Fruit fly (Drosophila melanogaster): ENCODE results near the gene RunxA.

Gene RunxA

dm6 chrX:20646223-20646622 is 22.6 kb upstream of the RunxA start:
- TF ChIP-seq ey (GFP tag; optimal IDR thresholded peaks at IDR 0.05), result no peak
- TF ChIP-seq psq (GFP tag; optimal IDR thresholded peaks at IDR 0.05), result no peak
- TF ChIP-seq rgr (GFP tag; optimal IDR thresholded peaks at IDR 0.05), result no peak
- no peak for TF ChIP-seq lola (GFP tag; optimal IDR thresholded peaks at IDR 0.05)
- peak; percentile 86 for TF ChIP-seq Dfd (GFP tag; optimal IDR thresholded peaks at IDR 0.05)

- TF ChIP-seq ey (GFP tag; optimal IDR thresholded peaks at IDR 0.05) (no peak), sage (GFP tag; optimal IDR thresholded peaks at IDR 0.05) (no peak), Hr83 (GFP tag; optimal IDR thresholded peaks at IDR 0.05; ENCODE audit: poor library complexity, severe bottlenecking) (no peak), dmrt93B (GFP tag; optimal IDR thresholded peaks at IDR 0.05) (no peak), CG9705 (GFP tag; optimal IDR thresholded peaks at IDR 0.05) (no peak)
These were observed 20.4 kb upstream of the RunxA start for dm6 chrX:20643964-20644363.

dm6 chrX:20643385-20643784 is 19.8 kb upstream of the RunxA start:
- no peak for TF ChIP-seq Dif (GFP tag; optimal IDR thresholded peaks at IDR 0.05; ENCODE audit: partially characterized antibody)

dm6 chrX:20638054-20638453 is 14.5 kb upstream of the RunxA start:
- TF ChIP-seq Hnf4 (GFP tag; optimal IDR thresholded peaks at IDR 0.05) (no peak), tai (GFP tag; optimal IDR thresholded peaks at IDR 0.05) (no peak), br (GFP tag; optimal IDR thresholded peaks at IDR 0.05) (no peak), Hr78 (GFP tag; optimal IDR thresholded peaks at IDR 0.05) (no peak), fru (GFP tag; optimal IDR thresholded peaks at IDR 0.05) (no peak), OdsH (GFP tag; optimal IDR thresholded peaks at IDR 0.05) (no peak), Rel (GFP tag; optimal IDR thresholded peaks at IDR 0.05) (no peak), Rel (tag; optimal IDR thresholded peaks at IDR 0.05) (no peak)

DNA sequence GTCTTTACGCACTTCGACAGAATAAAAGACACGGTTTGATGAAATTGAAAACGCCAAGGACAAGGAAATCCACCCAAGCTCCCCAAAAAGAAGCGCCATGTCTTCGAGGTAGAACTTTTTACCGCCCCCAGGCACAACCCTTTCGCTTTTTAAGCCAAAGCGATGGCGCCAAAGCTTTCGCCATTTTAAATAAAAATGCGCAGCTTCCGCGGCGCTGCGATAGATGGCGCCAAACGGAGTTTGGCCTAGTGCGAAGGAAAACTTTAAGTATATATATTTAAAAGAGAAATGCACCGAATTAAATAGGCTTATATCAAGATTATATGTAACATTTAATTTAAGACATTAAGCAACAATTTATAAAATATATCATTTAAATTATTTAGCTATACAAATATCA is 13.2 kb upstream of the RunxA start:
- TF ChIP-seq Hr83 (GFP tag; optimal IDR thresholded peaks at IDR 0.05; ENCODE audit: poor library complexity, severe bottlenecking), result no peak
- no peak for TF ChIP-seq HLH106 (tag; optimal IDR thresholded peaks at IDR 0.05)
- no peak for TF ChIP-seq Rel (GFP tag; optimal IDR thresholded peaks at IDR 0.05)
- TF ChIP-seq Rel (tag; optimal IDR thresholded peaks at IDR 0.05), result no peak
- no peak for TF ChIP-seq br (GFP tag; optimal IDR thresholded peaks at IDR 0.05)
- no peak for TF ChIP-seq Dfd (GFP tag; optimal IDR thresholded peaks at IDR 0.05)
- no peak for TF ChIP-seq OdsH (GFP tag; optimal IDR thresholded peaks at IDR 0.05)
- TF ChIP-seq N (GFP tag; optimal IDR thresholded peaks at IDR 0.05), result no peak
- no peak for TF ChIP-seq brk (GFP tag; optimal IDR thresholded peaks at IDR 0.05)
- no peak for TF ChIP-seq Myc (optimal IDR thresholded peaks at IDR 0.05)
- no peak for TF ChIP-seq Jra (GFP tag; optimal IDR thresholded peaks at IDR 0.05)

DNA sequence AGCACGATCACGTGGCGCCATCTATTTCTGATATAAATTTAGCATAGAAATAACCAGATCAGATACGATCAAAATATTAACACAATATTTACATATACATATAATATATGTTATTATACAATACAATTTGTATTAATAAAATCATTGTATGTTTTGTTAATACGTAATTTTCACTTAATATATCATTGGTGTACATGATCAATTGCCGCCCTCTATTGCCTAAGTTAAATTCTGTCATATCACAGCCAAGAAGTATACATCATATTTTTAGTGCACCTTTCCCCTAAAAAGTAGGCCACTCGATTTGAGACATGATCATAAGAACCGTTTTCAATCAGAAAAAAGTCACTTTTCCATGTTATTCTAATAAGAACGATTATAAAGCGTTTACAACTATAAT is 8.5 kb upstream of the RunxA start:
- TF ChIP-seq h (GFP tag; optimal IDR thresholded peaks at IDR 0.05) (no peak), Myc (optimal IDR thresholded peaks at IDR 0.05) (peak; percentile 41)

DNA sequence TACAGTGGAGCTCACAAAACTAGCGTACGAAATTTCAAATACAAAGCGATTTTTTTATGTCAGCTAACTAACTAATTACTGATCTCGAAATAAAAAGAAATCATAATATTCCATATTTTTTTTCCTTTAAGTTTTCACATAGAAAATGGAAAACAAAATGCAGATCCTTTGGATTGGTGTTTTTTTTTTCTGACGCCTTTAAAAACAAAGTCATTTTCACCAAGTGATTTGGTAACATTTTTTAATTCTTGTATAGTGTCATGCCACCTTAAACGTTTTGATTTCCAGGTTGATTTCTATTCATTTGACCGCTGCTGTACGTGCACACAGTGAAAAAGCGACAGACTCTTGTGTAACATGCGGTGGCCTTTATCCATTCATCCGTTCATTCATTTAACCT is 7.6 kb upstream of the RunxA start:
- no peak for TF ChIP-seq tai (GFP tag; optimal IDR thresholded peaks at IDR 0.05)
- TF ChIP-seq dsf (GFP tag; optimal IDR thresholded peaks at IDR 0.05; ENCODE audit: borderline replicate concordance), result no peak
- TF ChIP-seq N (GFP tag; optimal IDR thresholded peaks at IDR 0.05), result no peak
- TF ChIP-seq pan (optimal IDR thresholded peaks at IDR 0.05), result no peak
- TF ChIP-seq Hr83 (GFP tag; optimal IDR thresholded peaks at IDR 0.05; ENCODE audit: poor library complexity, severe bottlenecking), result no peak
- no peak for TF ChIP-seq Hr78 (GFP tag; optimal IDR thresholded peaks at IDR 0.05)
- no peak for TF ChIP-seq Rel (GFP tag; optimal IDR thresholded peaks at IDR 0.05)
- TF ChIP-seq Rel (tag; optimal IDR thresholded peaks at IDR 0.05), result no peak
- no peak for TF ChIP-seq h (GFP tag; optimal IDR thresholded peaks at IDR 0.05)
- TF ChIP-seq Hnf4 (GFP tag; optimal IDR thresholded peaks at IDR 0.05), result no peak
- no peak for TF ChIP-seq dl (GFP tag; optimal IDR thresholded peaks at IDR 0.05; ENCODE audit: insufficient read depth in 1 of 2, partially characterized antibody in 2 of 2)
- TF ChIP-seq CrebA (GFP tag; optimal IDR thresholded peaks at IDR 0.05; ENCODE audit: borderline replicate concordance), result no peak
- TF ChIP-seq HLH106 (tag; optimal IDR thresholded peaks at IDR 0.05), result no peak
- TF ChIP-seq rgr (GFP tag; optimal IDR thresholded peaks at IDR 0.05), result no peak
- no peak for TF ChIP-seq GATAd (GFP tag; optimal IDR thresholded peaks at IDR 0.05)
- TF ChIP-seq woc (GFP tag; optimal IDR thresholded peaks at IDR 0.05), result no peak
- TF ChIP-seq OdsH (GFP tag; optimal IDR thresholded peaks at IDR 0.05), result no peak
- no peak for TF ChIP-seq Dfd (GFP tag; optimal IDR thresholded peaks at IDR 0.05)
- no peak for TF ChIP-seq jim (GFP tag; optimal IDR thresholded peaks at IDR 0.05)
- no peak for TF ChIP-seq brk (GFP tag; optimal IDR thresholded peaks at IDR 0.05)

Data from whole organism, wandering third instar larva.